Worm (Caenorhabditis elegans): ENCODE measurements around the gene srh-277.

The srh-277 gene

ce11 chrV:16165936-16166335 lies 17.1 kb upstream of the srh-277 start, which contains the start of gene str-108:
str-108 (plus strand) TSS chrV:16166236.
- no peak for TF ChIP-seq tra-4 (tag; optimal IDR thresholded peaks at IDR 0.05)
- TF ChIP-seq hnd-1 (tag; optimal IDR thresholded peaks at IDR 0.05): no peak
- no peak for TF ChIP-seq F13C5.2 (tag; optimal IDR thresholded peaks at IDR 0.05)
- no peak for TF ChIP-seq hmg-4 (GFP tag; optimal IDR thresholded peaks at IDR 0.05)

- TF ChIP-seq scrt-1 (GFP tag; IDR thresholded peaks at IDR 0.05) (no peak), hnd-1 (tag; optimal IDR thresholded peaks at IDR 0.05) (no peak), flt-1 (GFP tag; IDR thresholded peaks at IDR 0.05) (no peak), aly-1 (tag; optimal IDR thresholded peaks at IDR 0.05) (no peak), F13C5.2 (tag; optimal IDR thresholded peaks at IDR 0.05) (no peak), sea-1 (GFP tag; conservative IDR thresholded peaks at IDR 0.05) (no peak), hmg-4 (GFP tag; optimal IDR thresholded peaks at IDR 0.05) (no peak), pes-1 (GFP tag; IDR thresholded peaks at IDR 0.05) (no peak)
Observed at ce11 chrV:16169026-16169425, 14.0 kb upstream of the srh-277 start, which contains the start of gene str-111. str-111 (minus strand) TSS chrV:16169126.

- no peak for TF ChIP-seq ets-7 (tag; optimal IDR thresholded peaks at IDR 0.05)
- no peak for TF ChIP-seq sea-1 (GFP tag; conservative IDR thresholded peaks at IDR 0.05)
- no peak for TF ChIP-seq tra-4 (tag; optimal IDR thresholded peaks at IDR 0.05)
- TF ChIP-seq scrt-1 (GFP tag; IDR thresholded peaks at IDR 0.05): no peak
- TF ChIP-seq flt-1 (GFP tag; IDR thresholded peaks at IDR 0.05): no peak
- no peak for TF ChIP-seq B0310.2 (tag; optimal IDR thresholded peaks at IDR 0.05)
- TF ChIP-seq ama-1 (optimal IDR thresholded peaks at IDR 0.05): no peak
- TF ChIP-seq tbx-37 (GFP tag; conservative IDR thresholded peaks at IDR 0.05): no peak
- TF ChIP-seq pes-1 (GFP tag; IDR thresholded peaks at IDR 0.05): no peak
- TF ChIP-seq F13C5.2 (tag; optimal IDR thresholded peaks at IDR 0.05): no peak
- TF ChIP-seq ceh-13 (GFP tag; optimal IDR thresholded peaks at IDR 0.05): no peak
- TF ChIP-seq hnd-1 (tag; optimal IDR thresholded peaks at IDR 0.05): no peak
- TF ChIP-seq hmbx-1 (tag; optimal IDR thresholded peaks at IDR 0.05): no peak
- TF ChIP-seq tbx-11 (GFP tag; IDR thresholded peaks at IDR 0.05): no peak
Observed at ce11 chrV:16171721-16172120, 11.3 kb upstream of the srh-277 start, which contains the start of gene K05D4.9. K05D4.9 (minus strand) TSS chrV:16171821.

DNA sequence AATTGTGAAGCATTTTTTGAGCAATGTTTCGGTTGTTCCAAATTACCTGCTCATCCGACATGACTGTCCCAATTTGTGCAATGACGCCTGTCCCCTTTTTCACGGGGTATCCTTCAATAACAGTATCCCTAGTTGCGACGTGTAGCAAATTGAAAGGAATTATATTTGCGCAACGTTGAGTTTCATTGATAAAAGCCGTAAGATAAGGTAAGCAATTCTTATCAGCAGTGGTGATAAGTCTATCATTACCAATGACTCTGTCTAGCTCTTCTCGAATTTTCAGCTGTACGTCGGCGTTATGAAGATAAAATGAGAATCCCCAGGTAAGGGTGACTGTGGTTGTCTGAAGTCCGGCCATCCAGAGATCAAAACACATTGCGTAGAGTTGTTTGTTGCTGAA lies 8.9 kb upstream of the srh-277 start:
- TF ChIP-seq tra-4 (tag; optimal IDR thresholded peaks at IDR 0.05) (no peak), tbx-37 (GFP tag; conservative IDR thresholded peaks at IDR 0.05) (no peak), flt-1 (GFP tag; IDR thresholded peaks at IDR 0.05) (no peak), tbx-11 (GFP tag; IDR thresholded peaks at IDR 0.05) (no peak), ceh-13 (GFP tag; optimal IDR thresholded peaks at IDR 0.05) (no peak)

ce11 chrV:16175227-16175626 lies 7.8 kb upstream of the srh-277 start:
- TF ChIP-seq ets-7 (tag; optimal IDR thresholded peaks at IDR 0.05) (no peak), pes-1 (GFP tag; IDR thresholded peaks at IDR 0.05) (no peak), aly-1 (tag; optimal IDR thresholded peaks at IDR 0.05) (no peak), ceh-36 (tag; optimal IDR thresholded peaks at IDR 0.05) (no peak), flt-1 (GFP tag; IDR thresholded peaks at IDR 0.05) (no peak), tbx-11 (GFP tag; IDR thresholded peaks at IDR 0.05) (no peak), F13C5.2 (tag; optimal IDR thresholded peaks at IDR 0.05) (no peak), scrt-1 (GFP tag; IDR thresholded peaks at IDR 0.05) (no peak)

ce11 chrV:16175757-16176156 lies 7.3 kb upstream of the srh-277 start, which contains the start of gene cyp-33D1:
cyp-33D1 (minus strand) TSS chrV:16175857.
- no peak for TF ChIP-seq sea-1 (GFP tag; conservative IDR thresholded peaks at IDR 0.05)
- TF ChIP-seq hmg-4 (GFP tag; optimal IDR thresholded peaks at IDR 0.05): no peak
- TF ChIP-seq ama-1 (optimal IDR thresholded peaks at IDR 0.05): no peak
- no peak for TF ChIP-seq flt-1 (GFP tag; IDR thresholded peaks at IDR 0.05)
- TF ChIP-seq aly-1 (tag; optimal IDR thresholded peaks at IDR 0.05): no peak
- TF ChIP-seq hnd-1 (tag; optimal IDR thresholded peaks at IDR 0.05): no peak
- no peak for TF ChIP-seq B0310.2 (tag; optimal IDR thresholded peaks at IDR 0.05)
- TF ChIP-seq ceh-36 (tag; optimal IDR thresholded peaks at IDR 0.05): no peak
- TF ChIP-seq tbx-11 (GFP tag; IDR thresholded peaks at IDR 0.05): no peak
- no peak for TF ChIP-seq tra-4 (tag; optimal IDR thresholded peaks at IDR 0.05)
- no peak for TF ChIP-seq ceh-13 (GFP tag; optimal IDR thresholded peaks at IDR 0.05)
- TF ChIP-seq ets-7 (tag; optimal IDR thresholded peaks at IDR 0.05): no peak
- TF ChIP-seq hmbx-1 (tag; optimal IDR thresholded peaks at IDR 0.05): no peak

- no peak for TF ChIP-seq hmbx-1 (tag; optimal IDR thresholded peaks at IDR 0.05)
- TF ChIP-seq sea-1 (GFP tag; conservative IDR thresholded peaks at IDR 0.05): no peak
- no peak for TF ChIP-seq tbx-37 (GFP tag; conservative IDR thresholded peaks at IDR 0.05)
- TF ChIP-seq F13C5.2 (tag; optimal IDR thresholded peaks at IDR 0.05): no peak
- TF ChIP-seq hnd-1 (tag; optimal IDR thresholded peaks at IDR 0.05): no peak
- TF ChIP-seq tra-4 (tag; optimal IDR thresholded peaks at IDR 0.05): no peak
- no peak for TF ChIP-seq ceh-36 (tag; optimal IDR thresholded peaks at IDR 0.05)
- no peak for TF ChIP-seq aly-1 (tag; optimal IDR thresholded peaks at IDR 0.05)
- TF ChIP-seq pes-1 (GFP tag; IDR thresholded peaks at IDR 0.05): no peak
- TF ChIP-seq flt-1 (GFP tag; IDR thresholded peaks at IDR 0.05): no peak
- TF ChIP-seq hmg-4 (GFP tag; optimal IDR thresholded peaks at IDR 0.05): no peak
- no peak for TF ChIP-seq ama-1 (optimal IDR thresholded peaks at IDR 0.05)
- TF ChIP-seq ceh-13 (GFP tag; optimal IDR thresholded peaks at IDR 0.05): no peak
- TF ChIP-seq tbx-11 (GFP tag; IDR thresholded peaks at IDR 0.05): no peak
- no peak for TF ChIP-seq ets-7 (tag; optimal IDR thresholded peaks at IDR 0.05)
- no peak for TF ChIP-seq scrt-1 (GFP tag; IDR thresholded peaks at IDR 0.05)
- no peak for TF ChIP-seq B0310.2 (tag; optimal IDR thresholded peaks at IDR 0.05)
Observed at ce11 chrV:16180350-16180749, 2.7 kb upstream of the srh-277 start, which contains the start of gene str-106. str-106 (plus strand) TSS chrV:16180650.

DNA sequence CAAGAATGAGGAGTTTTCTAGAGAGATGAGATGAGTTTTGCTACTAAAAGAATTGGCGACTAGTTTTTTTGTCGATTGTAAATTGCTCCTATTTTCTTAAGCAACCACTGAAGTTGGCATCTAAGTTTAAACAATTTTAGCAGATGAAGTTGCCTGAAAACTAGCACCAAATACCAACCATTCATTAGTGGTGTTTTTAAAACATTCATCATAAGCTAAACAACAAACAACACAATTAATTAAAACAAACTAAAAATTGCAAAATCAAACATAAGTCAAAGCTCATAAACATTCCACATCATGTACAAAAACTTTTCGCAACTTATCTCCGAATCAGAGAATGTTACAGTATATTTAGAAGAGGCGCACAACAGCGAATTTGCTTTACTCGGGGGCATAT lies 908 bp upstream of the srh-277 start, which contains the start of gene srz-13:
srz-13 (plus strand) TSS at position 301 of the 400 bp plus-strand sequence.
- TF ChIP-seq hnd-1 (tag; optimal IDR thresholded peaks at IDR 0.05) (no peak), tra-4 (tag; optimal IDR thresholded peaks at IDR 0.05) (no peak), ceh-36 (tag; optimal IDR thresholded peaks at IDR 0.05) (no peak), flt-1 (GFP tag; IDR thresholded peaks at IDR 0.05) (no peak), ama-1 (optimal IDR thresholded peaks at IDR 0.05) (no peak), tbx-37 (GFP tag; conservative IDR thresholded peaks at IDR 0.05) (no peak), hmbx-1 (tag; optimal IDR thresholded peaks at IDR 0.05) (no peak), scrt-1 (GFP tag; IDR thresholded peaks at IDR 0.05) (no peak), tbx-11 (GFP tag; IDR thresholded peaks at IDR 0.05) (no peak)

Measured in whole organism, early embryonic.